Worm (Caenorhabditis elegans) whole organism, mixed stage, embryonic: Measurements from ENCODE around the gene unc-7.

Experiments used
- elt-3 ChIP-seq: fragments of 150-350 bp; optimal IDR thresholded peaks from 2 replicates; lab custom pipeline; 2014; ENCODE audit warnings: missing biosample characterization, missing genetic modification characterization

The unc-7 gene

DNA sequence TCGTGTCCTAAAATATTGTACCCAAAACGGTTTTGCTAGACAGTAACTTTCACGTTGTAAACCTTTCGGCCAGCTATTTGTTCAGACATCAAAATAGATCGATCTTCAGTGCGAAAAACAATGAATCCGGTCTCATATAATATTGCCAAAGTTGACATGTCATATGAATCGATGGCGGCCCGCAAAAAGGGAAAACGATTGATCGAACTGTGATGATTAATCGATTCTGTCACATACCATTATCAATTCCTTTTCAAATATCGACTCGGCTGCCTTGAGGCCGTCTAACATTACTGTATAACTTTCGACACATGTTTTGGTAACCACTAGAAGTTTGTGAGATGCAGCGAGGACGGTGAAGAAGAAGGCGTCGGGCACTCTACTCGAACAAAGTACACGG is 74.7 kb downstream of the unc-7 start:
- no peak for TF ChIP-seq elt-3 (tag; lab: Kevin White, UChicago)
- TF ChIP-seq, all 35 proteins: peak for 0
